Fruit fly (Drosophila melanogaster) Kc167 (cell line): ENCODE measurements around the gene CG2854.

ENCODE experiments used
- h ChIP-seq: fragments of >200 bp; optimal IDR thresholded peaks from 3 replicates; lab custom pipeline; 2018; ENCODE audit warnings: missing external identifiers
- psq ChIP-seq: fragments of >200 bp; optimal IDR thresholded peaks from 2 replicates; lab custom pipeline; 2017; ENCODE audit warnings: missing external identifiers

DNA sequence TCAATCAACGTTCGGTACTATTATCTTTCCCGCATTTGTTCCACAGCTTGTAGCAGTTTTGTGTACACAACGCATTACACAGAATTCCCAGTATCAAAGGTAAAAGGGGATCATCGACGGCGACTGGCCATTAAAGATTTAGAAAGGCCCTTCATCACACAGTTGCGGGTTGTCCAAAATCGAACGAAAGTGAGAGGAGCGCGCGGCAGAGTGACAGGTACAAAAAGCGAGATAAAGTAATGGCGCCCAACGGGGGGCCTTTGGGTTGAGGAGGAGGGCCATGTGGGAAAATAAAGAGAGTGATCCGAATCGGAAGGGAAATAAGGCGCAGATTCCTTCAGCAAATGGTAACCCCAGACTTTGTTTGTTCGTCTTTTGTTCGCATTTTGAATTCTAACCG lies 36.8 kb downstream of the CG2854 start:
- no peak for TF ChIP-seq psq
- no peak for TF ChIP-seq h
